Fruit fly (Drosophila melanogaster) whole organism, embryonic: ENCODE measurements around the gene tipE.

Experiments used
- CG12071 ChIP-seq: fragments of 200-800 bp; sonication (Bioruptor generic); optimal IDR thresholded peaks from 3 replicates; lab custom pipeline; 2018; ENCODE audit warnings: missing biosample characterization, mild to moderate bottlenecking, missing genetic modification characterization
- CG31365 ChIP-seq: fragments of 200-800 bp; sonication (Bioruptor generic); optimal IDR thresholded peaks from 2 replicates; lab custom pipeline; 2018; ENCODE audit warnings: missing biosample characterization, mild to moderate bottlenecking, missing genetic modification characterization
- CG4424 ChIP-seq: fragments of 200-800 bp; sonication (Bioruptor generic); optimal IDR thresholded peaks from 3 replicates; lab custom pipeline; 2016; ENCODE audit warnings: missing biosample characterization, missing genetic modification characterization
- CG5180 ChIP-seq: fragments of 200-800 bp; sonication (Bioruptor generic); optimal IDR thresholded peaks from 3 replicates; lab custom pipeline; 2017; ENCODE audit warnings: missing biosample characterization, missing genetic modification characterization, mild to moderate bottlenecking, moderate library complexity, missing genetic modification reagents
- CG5245 ChIP-seq: fragments of 200-800 bp; sonication (Bioruptor generic); optimal IDR thresholded peaks from 3 replicates; lab custom pipeline; 2016; ENCODE audit warnings: missing biosample characterization, missing genetic modification characterization
- Scr ChIP-seq: fragments of 200-800 bp; sonication (Bioruptor generic); IDR thresholded peaks from 2 replicates; pipeline ENCODE4 v1.3.6; 2022; ENCODE audit warnings: missing biosample characterization, missing genetic modification characterization; ENCODE audit not compliant: partially characterized antibody
- pros ChIP-seq: fragments of 200-800 bp; sonication (Bioruptor generic); optimal IDR thresholded peaks from 3 replicates; lab custom pipeline; 2019; ENCODE audit warnings: missing biosample characterization, mild to moderate bottlenecking, missing genetic modification characterization, moderate library complexity
- sqz ChIP-seq: fragments of 200-800 bp; sonication (Bioruptor generic); optimal IDR thresholded peaks from 3 replicates; lab custom pipeline; 2018; ENCODE audit warnings: missing biosample characterization, mild to moderate bottlenecking, missing genetic modification characterization
- yki ChIP-seq: fragments of >200 bp; optimal IDR thresholded peaks from 3 replicates; lab custom pipeline; 2018

DNA sequence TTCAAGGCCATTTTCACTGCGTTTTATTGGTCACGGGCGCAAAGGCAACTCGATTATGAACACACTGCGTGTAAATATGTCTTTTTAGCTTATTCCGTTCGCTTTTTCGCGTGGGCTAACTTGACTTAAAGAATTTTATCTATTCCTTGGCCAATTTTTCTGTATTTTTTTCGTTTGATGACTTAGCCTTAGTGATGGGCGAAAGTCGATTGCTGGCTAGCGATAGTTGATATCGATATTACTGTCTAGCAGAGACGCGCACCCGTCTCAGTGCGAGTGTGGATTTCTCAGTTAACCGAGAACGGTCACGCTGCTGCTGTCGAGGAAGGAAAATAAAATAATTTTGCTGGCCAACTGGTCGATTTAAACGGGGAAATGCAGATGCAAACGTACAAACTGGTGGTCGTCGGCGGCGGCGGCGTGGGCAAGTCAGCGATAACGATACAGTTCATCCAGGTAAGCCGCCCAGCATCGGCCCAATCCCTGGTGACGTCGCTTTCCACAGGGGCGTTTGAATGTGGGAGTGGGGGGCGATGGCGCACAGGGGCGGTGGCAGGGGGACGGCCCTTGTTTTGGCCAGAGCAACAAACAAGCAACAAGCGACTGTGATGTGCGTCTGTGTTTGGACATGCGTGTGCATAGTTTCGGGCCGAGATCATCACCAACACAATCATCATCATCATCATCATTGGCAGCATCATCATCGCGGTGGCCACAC, 49.3 kb upstream of the tipE start, which contains the start of the genes Rop and Ras64B:
- TF ChIP-seq yki (no peak), CG12071 (GFP tag; lab: Kevin White, UChicago) (no peak), CG31365 (tag; lab: Kevin White, UChicago) (no peak), CG5180 (no peak), CG5245 (GFP tag; lab: Kevin White, UChicago) (no peak), pros (GFP tag; lab: Kevin White, UChicago) (no peak), CG4424 (no peak), Scr (GFP tag; lab: Robert Waterston, UW) (peak; percentile 85), sqz (GFP tag; lab: Kevin White, UChicago) (peak; percentile 94)
